Fruit fly (Drosophila melanogaster): Measurements from ENCODE around the gene CG34256.

DNA sequence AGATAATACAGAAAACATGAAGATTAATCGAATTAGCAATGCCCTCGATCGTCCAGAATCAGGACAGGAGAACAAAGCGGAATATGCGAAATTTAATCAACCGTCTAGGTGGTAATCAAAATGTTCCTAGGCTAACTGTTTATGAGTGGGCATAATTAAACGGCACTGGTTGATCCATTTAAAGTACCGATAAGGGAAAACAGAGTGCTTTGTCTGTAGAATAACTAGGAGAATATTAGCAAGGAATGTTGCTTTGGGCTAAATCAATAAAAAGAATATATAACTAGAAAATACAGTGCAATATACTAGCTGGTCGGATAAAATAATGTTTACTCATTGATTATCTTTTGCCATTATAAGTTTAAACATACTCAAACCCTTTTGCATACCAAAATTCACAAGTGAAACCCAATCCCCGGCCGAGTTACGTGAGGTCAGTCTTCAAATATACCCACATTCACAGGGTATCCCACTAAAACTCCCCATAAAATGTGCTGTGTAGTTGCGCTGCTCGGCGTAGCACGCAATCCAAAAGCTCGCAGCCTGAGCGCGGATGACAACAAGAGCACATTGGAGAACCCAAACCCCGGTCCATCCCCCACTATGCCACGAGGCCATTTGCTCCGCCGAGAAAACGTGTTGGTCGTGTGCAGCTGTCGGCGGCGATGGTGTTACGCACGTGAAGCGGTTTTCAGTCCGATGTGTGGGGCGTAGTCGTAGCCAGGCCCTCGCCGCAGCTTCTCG lies 6.6 kb upstream of the CG34256 start:
- TF ChIP-seq gl (tag; optimal IDR thresholded peaks at IDR 0.05), result no peak
- TF ChIP-seq CG9948 (tag; optimal IDR thresholded peaks at IDR 0.05), result peak; percentile 65
- TF ChIP-seq Snoo (tag; optimal IDR thresholded peaks at IDR 0.05), result peak; percentile 24
